Worm (Caenorhabditis elegans) whole organism, early embryonic: ENCODE data around the gene flp-1.

Experiments used
- B0310.2 ChIP-seq: sonication (generic microtip); optimal IDR thresholded peaks from 2 replicates; lab custom pipeline; 2016; ENCODE audit warnings: mild to moderate bottlenecking, missing genetic modification characterization, missing compliant biosample characterization
- F13C5.2 ChIP-seq: sonication (generic microtip); optimal IDR thresholded peaks from 2 replicates; lab custom pipeline; 2017; ENCODE audit warnings: mild to moderate bottlenecking, missing genetic modification characterization, inconsistent platforms, missing compliant biosample characterization
- aly-1 ChIP-seq: sonication (generic microtip); optimal IDR thresholded peaks from 2 replicates; lab custom pipeline; 2016; ENCODE audit warnings: missing genetic modification characterization, missing compliant biosample characterization
- ama-1 ChIP-seq: fragments of 150-350 bp; optimal IDR thresholded peaks from 2 replicates; lab custom pipeline; 2014
- ceh-13 ChIP-seq: fragments of 200-800 bp; sonication (Bioruptor generic); optimal IDR thresholded peaks from 2 replicates; lab custom pipeline; 2018; ENCODE audit warnings: mild to moderate bottlenecking, missing genetic modification characterization, missing compliant biosample characterization
- ceh-36 ChIP-seq: sonication (generic microtip); optimal IDR thresholded peaks from 2 replicates; lab custom pipeline; 2016; ENCODE audit warnings: missing genetic modification characterization, inconsistent platforms, missing compliant biosample characterization
- ets-7 ChIP-seq: sonication (generic microtip); optimal IDR thresholded peaks from 2 replicates; lab custom pipeline; 2016; ENCODE audit warnings: missing genotype, missing genetic modification characterization, missing compliant biosample characterization
- flt-1 ChIP-seq: fragments of 200-800 bp; sonication (Bioruptor generic); IDR thresholded peaks from 2 replicates; pipeline ENCODE4 v1.3.6; 2022; ENCODE audit warnings: missing genetic modification characterization, missing compliant biosample characterization
- hmbx-1 ChIP-seq: sonication (generic microtip); optimal IDR thresholded peaks from 2 replicates; lab custom pipeline; 2016; ENCODE audit warnings: mild to moderate bottlenecking, missing genetic modification characterization, missing compliant biosample characterization
- hmg-4 ChIP-seq: fragments of 200-800 bp; sonication (Bioruptor generic); optimal IDR thresholded peaks from 2 replicates; lab custom pipeline; 2018; ENCODE audit warnings: mild to moderate bottlenecking, missing genetic modification characterization, missing compliant biosample characterization
- hnd-1 ChIP-seq: sonication (generic microtip); optimal IDR thresholded peaks from 2 replicates; lab custom pipeline; 2016; ENCODE audit warnings: missing genetic modification characterization, missing compliant biosample characterization
- pes-1 ChIP-seq: fragments of 200-800 bp; sonication (Bioruptor generic); IDR thresholded peaks from 2 replicates; pipeline ENCODE4 v1.3.6; 2022; ENCODE audit warnings: missing genetic modification reagents, missing genetic modification characterization, missing compliant biosample characterization
- scrt-1 ChIP-seq: fragments of 200-800 bp; sonication (Bioruptor generic); IDR thresholded peaks from 2 replicates; pipeline ENCODE4 v1.3.6; 2022; ENCODE audit warnings: missing genetic modification characterization, missing compliant biosample characterization
- sea-1 ChIP-seq: fragments of 200-800 bp; sonication (Bioruptor generic); conservative IDR thresholded peaks from 2 replicates; pipeline ENCODE4 v1.3.6; 2022; ENCODE audit warnings: missing genetic modification characterization, missing compliant biosample characterization
- tbx-11 ChIP-seq: fragments of 200-800 bp; sonication (Bioruptor generic); IDR thresholded peaks from 2 replicates; pipeline ENCODE4 v1.3.6; 2022; ENCODE audit warnings: missing genetic modification characterization, missing compliant biosample characterization
- tbx-37 ChIP-seq: fragments of 200-800 bp; sonication (Bioruptor generic); conservative IDR thresholded peaks from 2 replicates; pipeline ENCODE4 v1.3.6; 2022; ENCODE audit warnings: missing genetic modification reagents, missing genetic modification characterization, missing compliant biosample characterization
- tra-4 ChIP-seq: sonication (generic microtip); optimal IDR thresholded peaks from 2 replicates; lab custom pipeline; 2017; ENCODE audit warnings: missing genetic modification characterization, missing compliant biosample characterization

flp-1 gene

DNA sequence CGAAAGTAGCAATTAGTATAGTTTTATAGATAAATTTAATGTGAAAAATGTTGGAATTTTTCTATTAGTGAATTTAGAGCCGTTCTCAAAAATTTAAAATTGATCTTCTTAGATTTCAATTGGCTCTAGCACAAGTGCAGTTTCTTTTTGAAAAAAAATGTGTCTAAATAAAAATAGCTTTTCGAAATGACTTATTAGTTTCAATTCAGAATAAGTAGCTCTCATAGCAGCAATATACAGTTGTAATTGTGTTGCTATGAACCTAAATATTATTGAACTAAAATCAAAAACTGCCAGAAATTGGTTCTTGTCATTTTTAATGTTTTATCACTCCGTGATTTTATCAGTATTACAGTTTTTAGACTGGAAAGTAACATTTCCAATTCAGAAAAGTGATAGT, 26.8 kb upstream of the flp-1 start:
- TF ChIP-seq tbx-11 (GFP tag; lab: Robert Waterston, UW) (no peak), B0310.2 (tag; lab: Kevin White, UChicago) (no peak), hmg-4 (GFP tag; lab: Kevin White, UChicago) (no peak), flt-1 (GFP tag; lab: Robert Waterston, UW) (no peak), tra-4 (no peak), scrt-1 (GFP tag; lab: Robert Waterston, UW) (no peak), ceh-13 (GFP tag; lab: Kevin White, UChicago) (no peak), ets-7 (tag; lab: Kevin White, UChicago) (no peak), ama-1 (lab: Kevin White, UChicago) (no peak), hmbx-1 (tag; lab: Kevin White, UChicago) (no peak), hnd-1 (tag; lab: Kevin White, UChicago) (no peak), aly-1 (no peak), sea-1 (GFP tag; lab: Robert Waterston, UW) (no peak), tbx-37 (GFP tag; lab: Robert Waterston, UW) (no peak), ceh-36 (tag; lab: Kevin White, UChicago) (no peak), pes-1 (GFP tag; lab: Robert Waterston, UW) (no peak)

DNA sequence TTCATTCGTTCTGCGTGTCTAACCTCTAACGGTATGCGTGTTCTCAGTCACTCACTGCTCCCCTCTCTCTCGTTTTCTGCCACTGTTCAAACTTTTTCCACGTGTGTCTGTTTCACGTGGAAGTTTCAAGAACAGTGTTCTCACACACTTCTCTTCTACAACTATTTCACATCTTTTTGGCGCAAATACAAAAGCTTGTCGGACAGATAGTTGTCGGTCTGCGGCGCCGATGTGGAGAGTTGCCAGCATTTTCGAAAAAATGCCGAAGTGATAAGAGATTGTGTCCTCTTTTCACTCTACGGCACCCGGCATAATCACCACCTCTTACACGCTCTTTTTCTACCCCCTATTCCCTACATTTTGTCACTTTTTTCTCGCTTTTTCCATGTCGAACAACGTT, 26.2 kb upstream of the flp-1 start:
- TF ChIP-seq hnd-1 (tag; lab: Kevin White, UChicago) (no peak), ceh-36 (tag; lab: Kevin White, UChicago) (no peak), sea-1 (GFP tag; lab: Robert Waterston, UW) (no peak), hmg-4 (GFP tag; lab: Kevin White, UChicago) (no peak), tbx-37 (GFP tag; lab: Robert Waterston, UW) (no peak), ceh-13 (GFP tag; lab: Kevin White, UChicago) (no peak), pes-1 (GFP tag; lab: Robert Waterston, UW) (no peak), B0310.2 (tag; lab: Kevin White, UChicago) (no peak), F13C5.2 (tag; lab: Kevin White, UChicago) (no peak), flt-1 (GFP tag; lab: Robert Waterston, UW) (no peak), ama-1 (lab: Kevin White, UChicago) (no peak), hmbx-1 (tag; lab: Kevin White, UChicago) (no peak), tra-4 (no peak), ets-7 (tag; lab: Kevin White, UChicago) (no peak), aly-1 (no peak), scrt-1 (GFP tag; lab: Robert Waterston, UW) (no peak)

DNA sequence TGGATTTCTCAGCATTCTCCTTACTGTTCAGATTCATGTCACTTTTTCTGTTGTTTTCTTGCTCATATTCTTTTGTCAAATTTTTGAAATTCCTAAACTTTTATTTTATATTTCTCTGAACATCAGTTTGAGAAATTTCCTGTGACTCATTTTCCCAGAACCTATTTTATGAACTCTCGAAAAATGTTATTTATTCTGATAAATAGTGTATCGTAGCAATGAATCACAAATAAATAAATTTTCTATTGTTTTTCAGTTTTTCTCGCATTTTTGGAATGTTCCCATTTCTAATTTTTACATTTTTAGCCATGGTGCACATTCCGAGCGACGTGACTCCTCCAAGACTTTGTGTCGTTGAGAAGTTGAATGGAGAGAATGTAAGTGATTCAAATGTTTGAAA, 25.7 kb upstream of the flp-1 start, which contains the start of gene nrfl-1:
Gene nrfl-1 (plus strand): TSS at position 301 of the 400 bp plus-strand sequence.
- TF ChIP-seq aly-1 (no peak), B0310.2 (tag; lab: Kevin White, UChicago) (no peak), tra-4 (no peak), hmbx-1 (tag; lab: Kevin White, UChicago) (no peak), pes-1 (GFP tag; lab: Robert Waterston, UW) (no peak), hnd-1 (tag; lab: Kevin White, UChicago) (no peak), sea-1 (GFP tag; lab: Robert Waterston, UW) (no peak), F13C5.2 (tag; lab: Kevin White, UChicago) (no peak), ets-7 (tag; lab: Kevin White, UChicago) (no peak), scrt-1 (GFP tag; lab: Robert Waterston, UW) (no peak), ama-1 (lab: Kevin White, UChicago) (no peak), flt-1 (GFP tag; lab: Robert Waterston, UW) (no peak), ceh-36 (tag; lab: Kevin White, UChicago) (no peak), tbx-11 (GFP tag; lab: Robert Waterston, UW) (no peak), ceh-13 (GFP tag; lab: Kevin White, UChicago) (no peak)

DNA sequence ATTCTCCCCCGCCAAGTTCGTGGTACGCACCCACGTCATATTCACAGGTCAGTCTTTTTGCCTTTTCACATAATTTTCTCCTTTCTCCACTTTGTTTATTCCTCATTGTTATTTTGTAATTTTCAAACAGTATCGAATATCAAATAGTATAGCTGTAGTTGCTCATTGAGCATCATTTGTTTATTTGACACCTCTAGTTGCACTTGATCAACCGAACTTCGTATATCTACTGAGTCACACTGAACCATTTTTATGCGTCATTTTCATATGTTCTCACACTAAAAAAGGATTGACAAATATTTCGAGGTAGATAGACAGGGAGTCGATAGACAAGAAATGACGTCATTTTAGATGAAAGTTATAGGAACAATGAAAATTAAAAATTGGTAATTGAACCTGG, 24.3 kb upstream of the flp-1 start:
- TF ChIP-seq flt-1 (GFP tag; lab: Robert Waterston, UW) (no peak), tbx-37 (GFP tag; lab: Robert Waterston, UW) (no peak), hnd-1 (tag; lab: Kevin White, UChicago) (no peak), ets-7 (tag; lab: Kevin White, UChicago) (no peak), aly-1 (no peak), F13C5.2 (tag; lab: Kevin White, UChicago) (no peak)

DNA sequence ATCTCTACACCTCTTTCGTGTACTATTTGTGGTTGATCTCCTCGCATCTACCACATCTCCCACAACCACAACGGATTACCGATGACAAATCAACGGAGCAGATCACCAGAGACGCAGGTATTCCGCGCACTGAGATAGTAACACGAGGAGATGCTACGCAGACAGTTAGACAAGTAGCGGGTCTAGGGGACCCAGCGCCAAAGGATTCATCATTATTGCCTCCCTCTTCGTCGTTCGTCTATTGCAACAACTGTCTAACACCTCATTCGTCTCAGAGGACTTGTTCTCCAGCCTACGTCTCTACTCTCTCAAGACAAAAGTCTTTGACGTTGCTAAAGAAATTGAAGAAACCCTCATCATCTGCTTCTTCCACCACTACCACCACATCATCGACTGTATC, 23.0 kb upstream of the flp-1 start:
- TF ChIP-seq F13C5.2 (tag; lab: Kevin White, UChicago) (no peak), sea-1 (GFP tag; lab: Robert Waterston, UW) (no peak), hmbx-1 (tag; lab: Kevin White, UChicago) (no peak), aly-1 (no peak)

DNA sequence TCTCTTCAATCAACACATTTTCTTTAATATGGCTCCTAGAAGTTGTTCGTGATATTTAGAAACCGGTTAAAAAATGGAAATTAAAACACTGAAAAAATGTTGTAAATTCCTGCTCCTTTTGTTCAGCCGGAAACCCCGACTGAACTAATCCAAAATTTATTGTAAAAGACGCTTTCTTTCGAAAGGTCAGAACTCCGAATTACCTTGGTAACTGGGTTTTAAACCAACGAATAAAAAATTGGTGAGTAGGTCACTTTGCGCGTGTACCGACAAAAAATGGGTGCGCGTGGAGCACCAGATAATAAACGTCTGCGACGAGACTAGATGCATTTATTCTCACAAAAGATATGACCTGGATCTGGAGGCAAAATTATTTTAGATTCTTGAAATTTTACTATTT, 13.9 kb upstream of the flp-1 start:
- no peak for TF ChIP-seq sea-1 (GFP tag; lab: Robert Waterston, UW)
- TF ChIP-seq tbx-11 (GFP tag; lab: Robert Waterston, UW) = no peak
- no peak for TF ChIP-seq scrt-1 (GFP tag; lab: Robert Waterston, UW)
- TF ChIP-seq hnd-1 (tag; lab: Kevin White, UChicago) = no peak
- TF ChIP-seq ceh-13 (GFP tag; lab: Kevin White, UChicago) = no peak
- TF ChIP-seq tra-4 = no peak
- TF ChIP-seq tbx-37 (GFP tag; lab: Robert Waterston, UW) = no peak
- no peak for TF ChIP-seq flt-1 (GFP tag; lab: Robert Waterston, UW)
- TF ChIP-seq pes-1 (GFP tag; lab: Robert Waterston, UW) = no peak
- TF ChIP-seq hmg-4 (GFP tag; lab: Kevin White, UChicago) = no peak
- TF ChIP-seq ama-1 (lab: Kevin White, UChicago) = no peak
- TF ChIP-seq ceh-36 (tag; lab: Kevin White, UChicago) = no peak
- TF ChIP-seq aly-1 = no peak
- no peak for TF ChIP-seq F13C5.2 (tag; lab: Kevin White, UChicago)
- TF ChIP-seq ets-7 (tag; lab: Kevin White, UChicago) = no peak
- no peak for TF ChIP-seq hmbx-1 (tag; lab: Kevin White, UChicago)
- no peak for TF ChIP-seq B0310.2 (tag; lab: Kevin White, UChicago)

DNA sequence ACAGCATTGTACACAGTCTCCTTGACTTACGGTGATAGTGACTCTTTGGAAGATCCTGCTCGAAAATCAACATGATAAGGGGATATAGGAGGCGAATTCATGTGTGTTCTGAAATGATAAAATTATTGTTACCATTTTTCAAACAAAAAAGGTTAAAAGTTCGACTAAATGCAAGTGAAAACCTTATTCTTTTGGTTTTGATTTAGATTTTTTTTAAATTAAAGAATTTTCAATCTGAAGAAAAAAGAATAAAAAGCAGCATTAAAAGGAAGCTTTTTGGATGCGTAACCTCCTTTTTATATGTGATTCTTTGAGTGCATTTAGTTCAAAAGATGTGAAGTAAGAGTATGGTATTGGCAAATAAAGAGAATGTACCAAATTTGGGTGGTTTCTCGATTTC, 9.1 kb upstream of the flp-1 start, which contains the start of gene delm-1:
Gene delm-1 (minus strand): TSS at position 101 of the 400 bp plus-strand sequence.
- no peak for TF ChIP-seq tra-4
- TF ChIP-seq ceh-36 (tag; lab: Kevin White, UChicago) = no peak
- no peak for TF ChIP-seq hnd-1 (tag; lab: Kevin White, UChicago)
- TF ChIP-seq flt-1 (GFP tag; lab: Robert Waterston, UW) = no peak
- TF ChIP-seq scrt-1 (GFP tag; lab: Robert Waterston, UW) = no peak
- TF ChIP-seq B0310.2 (tag; lab: Kevin White, UChicago) = no peak
